Worm (Caenorhabditis elegans): Measurements from ENCODE around the gene str-230.

ce11 chrV:14200086-14200485 is 10.6 kb downstream of the str-230 start:
- TF ChIP-seq mel-28 (tag; optimal IDR thresholded peaks at IDR 0.05; ENCODE audit: borderline replicate concordance) (no peak), sea-2 (GFP tag; IDR thresholded peaks at IDR 0.05) (no peak), akir-1 (GFP tag; optimal IDR thresholded peaks at IDR 0.05) (no peak), ceh-27 (GFP tag; optimal IDR thresholded peaks at IDR 0.05) (peak; percentile 86), him-1 (tag; optimal IDR thresholded peaks at IDR 0.05) (no peak), dpl-1 (GFP tag; optimal IDR thresholded peaks at IDR 0.05) (no peak), nfya-1 (tag; optimal IDR thresholded peaks at IDR 0.05; ENCODE audit: borderline replicate concordance, insufficient read depth) (no peak), K11D2.4 (GFP tag; IDR thresholded peaks at IDR 0.05) (peak; percentile 80), lin-35 (GFP tag; optimal IDR thresholded peaks at IDR 0.05) (peak in 1 of 3 experiments; percentile 84)
